Worm (Caenorhabditis elegans) whole organism, L4 larva: Measurements from ENCODE around the gene ins-11.

Source experiments
- D1046.2 ChIP-seq: fragments of 200-800 bp; sonication (Bioruptor generic); IDR thresholded peaks from 2 replicates; pipeline ENCODE4 v1.3.6; 2022; ENCODE audit warnings: missing genetic modification characterization, missing compliant biosample characterization
- F37D6.2 ChIP-seq: sonication (generic microtip); optimal IDR thresholded peaks from 2 replicates; lab custom pipeline; 2016; ENCODE audit warnings: mild to moderate bottlenecking, missing genetic modification characterization, missing compliant biosample characterization
- F44E2.7 ChIP-seq: fragments of 200-800 bp; sonication (Bioruptor generic); IDR thresholded peaks from 2 replicates; pipeline ENCODE4 v2.1.2; 2022; ENCODE audit warnings: missing genetic modification characterization, missing compliant biosample characterization
- F49E8.2 ChIP-seq: sonication (generic microtip); optimal IDR thresholded peaks from 2 replicates; lab custom pipeline; 2016; ENCODE audit warnings: missing compliant biosample characterization, mild to moderate bottlenecking, missing genetic modification characterization, borderline replicate concordance
- T20F7.1 ChIP-seq: fragments of 200-800 bp; sonication (Bioruptor generic); optimal IDR thresholded peaks from 2 replicates; lab custom pipeline; 2018; ENCODE audit warnings: mild to moderate bottlenecking, missing genetic modification characterization, missing compliant biosample characterization
- Y75B8A.6 ChIP-seq: fragments of 200-800 bp; sonication (Bioruptor generic); IDR thresholded peaks from 2 replicates; pipeline ENCODE4 v1.3.6; 2022; ENCODE audit warnings: missing genetic modification reagents, missing genetic modification characterization, missing compliant biosample characterization
- aha-1 ChIP-seq: fragments of 150-350 bp; peaks from one replicate; lab custom pipeline; 2014; ENCODE audit warnings: missing biosample characterization, missing genetic modification characterization
- aly-2 ChIP-seq: sonication (generic microtip); optimal IDR thresholded peaks from 2 replicates; lab custom pipeline; 2018; ENCODE audit warnings: missing biosample characterization, missing genetic modification characterization
- ama-1 ChIP-seq: fragments of 150-350 bp; optimal IDR thresholded peaks from 2 replicates; lab custom pipeline; 2014; ENCODE audit warnings: inconsistent platforms, mixed read lengths
- arid-1 ChIP-seq: fragments of 200-800 bp; sonication (Bioruptor generic); conservative IDR thresholded peaks from 2 replicates; pipeline ENCODE4 v1.3.6; 2022; ENCODE audit warnings: missing genetic modification reagents, missing genetic modification characterization, missing compliant biosample characterization
- attf-4 ChIP-seq: sonication (generic microtip); optimal IDR thresholded peaks from 3 replicates; lab custom pipeline; 2017; ENCODE audit warnings: missing biosample characterization, missing genetic modification characterization
- ceh-44 ChIP-seq: fragments of 200-800 bp; sonication (Bioruptor generic); IDR thresholded peaks from 2 replicates; pipeline ENCODE4 v1.3.6; 2022; ENCODE audit warnings: missing genetic modification reagents, missing genetic modification characterization, missing compliant biosample characterization
- ceh-62 ChIP-seq: sonication (generic microtip); optimal IDR thresholded peaks from 2 replicates; lab custom pipeline; 2017; ENCODE audit warnings: missing biosample characterization, missing genetic modification characterization
- ces-1 ChIP-seq: fragments of 150-350 bp; sonication (generic microtip); optimal IDR thresholded peaks from 4 replicates; lab custom pipeline; 2014; ENCODE audit warnings: missing biosample characterization, missing genetic modification reagents, missing genetic modification characterization
- dmd-6 ChIP-seq: fragments of 200-800 bp; sonication (Bioruptor generic); IDR thresholded peaks from 2 replicates; pipeline ENCODE4 v1.3.6; 2022; ENCODE audit warnings: missing genetic modification reagents, missing genetic modification characterization, missing compliant biosample characterization
- dpl-1 ChIP-seq: fragments of 150-350 bp; optimal IDR thresholded peaks from 2 replicates; lab custom pipeline; 2014; ENCODE audit warnings: missing biosample characterization, missing genetic modification reagents, missing genetic modification characterization
- dve-1 ChIP-seq: sonication (generic microtip); optimal IDR thresholded peaks from 2 replicates; lab custom pipeline; 2017; ENCODE audit warnings: antibody characterized with exemption, mild to moderate bottlenecking, missing genetic modification characterization, missing compliant biosample characterization; ENCODE audit not compliant: insufficient read depth
- fkh-10 ChIP-seq: fragments of 150-350 bp; optimal IDR thresholded peaks from 2 replicates; lab custom pipeline; 2014; ENCODE audit warnings: missing biosample characterization, missing genetic modification reagents, missing genetic modification characterization
- gei-8 ChIP-seq: fragments of 200-800 bp; sonication (Bioruptor generic); optimal IDR thresholded peaks from 2 replicates; lab custom pipeline; 2018; ENCODE audit warnings: mild to moderate bottlenecking, missing genetic modification characterization, missing compliant biosample characterization
- hif-1 ChIP-seq, 2 experiments: sonication (generic microtip); optimal IDR thresholded peaks; 2 replicates each; lab custom pipeline; 2016 to 2017; ENCODE audit warnings: missing compliant biosample characterization in 2 of 2, missing genetic modification characterization in 2 of 2, missing genetic modification reagents in 2 of 2, missing genotype in 2 of 2, mild to moderate bottlenecking in 1 of 2
- hlh-11 ChIP-seq: fragments of 200-800 bp; sonication (Bioruptor generic); optimal IDR thresholded peaks from 2 replicates; lab custom pipeline; 2018; ENCODE audit warnings: mild to moderate bottlenecking, missing genetic modification characterization, missing compliant biosample characterization
- hmg-1.1 ChIP-seq: fragments of 200-800 bp; sonication (Bioruptor generic); IDR thresholded peaks from 2 replicates; pipeline ENCODE4 v1.3.6; 2022; ENCODE audit warnings: missing genetic modification reagents, missing genetic modification characterization, missing compliant biosample characterization
- jun-1 ChIP-seq: fragments of 150-350 bp; optimal IDR thresholded peaks from 2 replicates; lab custom pipeline; 2014; ENCODE audit warnings: missing biosample characterization, missing genetic modification reagents, missing genetic modification characterization
- lin-38 ChIP-seq: fragments of 200-800 bp; sonication (Bioruptor generic); IDR thresholded peaks from 2 replicates; pipeline ENCODE4 v1.3.6; 2022; ENCODE audit warnings: missing genetic modification reagents, missing genetic modification characterization, missing compliant biosample characterization
- lir-3 ChIP-seq: sonication (generic microtip); optimal IDR thresholded peaks from 2 replicates; lab custom pipeline; 2016; ENCODE audit warnings: mild to moderate bottlenecking, missing genetic modification characterization, missing compliant biosample characterization
- madf-5 ChIP-seq, 2 experiments: fragments of 200-800 bp; sonication (Bioruptor generic); IDR thresholded peaks; 2 replicates each; pipeline ENCODE4 v1.3.6; 2022; ENCODE audit warnings: missing compliant biosample characterization in 2 of 2, missing genetic modification characterization in 2 of 2
- madf-9 ChIP-seq: fragments of 200-800 bp; sonication (Bioruptor generic); conservative IDR thresholded peaks from 2 replicates; pipeline ENCODE4 v1.3.6; 2022; ENCODE audit warnings: missing genetic modification reagents, missing genetic modification characterization, missing compliant biosample characterization
- mdl-1 ChIP-seq, 2 experiments: fragments of 150-350 bp in 1 of 2; sonication (generic microtip) in 1 of 2; optimal IDR thresholded peaks; 2 replicates each; lab custom pipeline; 2014 to 2017; ENCODE audit warnings: missing biosample characterization in 2 of 2, missing genetic modification characterization in 2 of 2
- mep-1 ChIP-seq: fragments of 150-350 bp; sonication (generic microtip); optimal IDR thresholded peaks from 3 replicates; lab custom pipeline; 2014; ENCODE audit warnings: missing biosample characterization, missing genetic modification characterization
- mes-2 ChIP-seq: sonication (generic microtip); optimal IDR thresholded peaks from 2 replicates; lab custom pipeline; 2016; ENCODE audit warnings: missing genotype, mild to moderate bottlenecking, missing genetic modification characterization, missing compliant biosample characterization; ENCODE audit not compliant: poor library complexity, severe bottlenecking
- mxl-2 ChIP-seq: fragments of 200-800 bp; sonication (Bioruptor generic); conservative IDR thresholded peaks from 2 replicates; pipeline ENCODE4 v1.3.6; 2022; ENCODE audit warnings: missing genetic modification reagents, missing genetic modification characterization, missing compliant biosample characterization
- mxl-3 ChIP-seq: fragments of 200-800 bp; sonication (Bioruptor generic); optimal IDR thresholded peaks from 2 replicates; lab custom pipeline; 2018; ENCODE audit warnings: mild to moderate bottlenecking, missing genetic modification characterization, missing compliant biosample characterization
- nhr-11 ChIP-seq: fragments of 150-350 bp; optimal IDR thresholded peaks from 2 replicates; lab custom pipeline; 2014; ENCODE audit warnings: missing biosample characterization, missing genetic modification characterization
- nhr-237 ChIP-seq: sonication (generic microtip); optimal IDR thresholded peaks from 2 replicates; lab custom pipeline; 2017; ENCODE audit warnings: missing biosample characterization, missing genetic modification characterization
- nhr-48 ChIP-seq: sonication (generic microtip); optimal IDR thresholded peaks from 2 replicates; lab custom pipeline; 2016; ENCODE audit warnings: mild to moderate bottlenecking, missing genetic modification characterization, missing compliant biosample characterization
- nhr-6 ChIP-seq: fragments of 150-350 bp; optimal IDR thresholded peaks from 2 replicates; lab custom pipeline; 2014; ENCODE audit warnings: missing biosample characterization, missing genetic modification characterization
- nhr-77 ChIP-seq: fragments of 150-350 bp; optimal IDR thresholded peaks from 2 replicates; lab custom pipeline; 2014; ENCODE audit warnings: missing biosample characterization, missing genetic modification characterization
- rbr-2 ChIP-seq: sonication (generic microtip); optimal IDR thresholded peaks from 2 replicates; lab custom pipeline; 2016; ENCODE audit warnings: missing genotype, missing genetic modification characterization, missing compliant biosample characterization
- saeg-2 ChIP-seq: fragments of 200-800 bp; sonication (Bioruptor generic); IDR thresholded peaks from 2 replicates; pipeline ENCODE4 v1.3.6; 2022; ENCODE audit warnings: missing genetic modification reagents, missing genetic modification characterization, missing compliant biosample characterization
- skn-1 ChIP-seq: fragments of 150-350 bp; optimal IDR thresholded peaks from 2 replicates; lab custom pipeline; 2014; ENCODE audit warnings: missing biosample characterization, missing genetic modification characterization
- tag-97 ChIP-seq: fragments of 200-800 bp; sonication (Bioruptor generic); IDR thresholded peaks from 2 replicates; pipeline ENCODE4 v1.3.6; 2022; ENCODE audit warnings: missing genetic modification characterization, missing compliant biosample characterization
- tra-1 ChIP-seq: fragments of 200-800 bp; sonication (Bioruptor generic); IDR thresholded peaks from 2 replicates; pipeline ENCODE4 v1.3.6; 2022; ENCODE audit warnings: missing genetic modification reagents, missing genetic modification characterization, missing compliant biosample characterization
- vab-7 ChIP-seq: fragments of 200-800 bp; sonication (Bioruptor generic); IDR thresholded peaks from 2 replicates; pipeline ENCODE4 v1.3.6; 2022; ENCODE audit warnings: missing genetic modification reagents, missing genetic modification characterization, missing compliant biosample characterization
- zag-1 ChIP-seq: fragments of 150-350 bp; optimal IDR thresholded peaks from 2 replicates; lab custom pipeline; 2014; ENCODE audit warnings: missing biosample characterization, missing genetic modification characterization
- zfp-2 ChIP-seq: sonication (generic microtip); optimal IDR thresholded peaks from 2 replicates; lab custom pipeline; 2016; ENCODE audit warnings: mild to moderate bottlenecking, missing genetic modification characterization, missing compliant biosample characterization
- zfp-3 ChIP-seq: fragments of 200-800 bp; sonication (Bioruptor generic); conservative IDR thresholded peaks from 2 replicates; pipeline ENCODE4 v1.3.6; 2022; ENCODE audit warnings: missing genetic modification reagents, missing genetic modification characterization, missing compliant biosample characterization
- zip-11 ChIP-seq: fragments of 200-800 bp; sonication (Bioruptor generic); IDR thresholded peaks from 2 replicates; pipeline ENCODE4 v1.3.6; 2022; ENCODE audit warnings: missing genetic modification characterization, missing compliant biosample characterization
- zip-2 ChIP-seq: fragments of 150-350 bp; optimal IDR thresholded peaks from 2 replicates; lab custom pipeline; 2014; ENCODE audit warnings: missing biosample characterization, missing genetic modification characterization
- ztf-7 ChIP-seq: fragments of 150-350 bp; optimal IDR thresholded peaks from 2 replicates; lab custom pipeline; 2014; ENCODE audit warnings: missing biosample characterization, missing genetic modification characterization

The ins-11 gene

ce11 chrII:5511417-5512353, 44.8 kb upstream of the ins-11 start (continued):
- TF ChIP-seq skn-1 (tag; lab: Kevin White, UChicago) (no peak), zip-2 (no peak), mdl-1 (tag; optimal IDR thresholded peaks at IDR 0.05; lab: Kevin White, UChicago) (no peak), tra-1 (GFP tag; lab: Robert Waterston, UW) (no peak), ama-1 (lab: Kevin White, UChicago) (no peak), nhr-6 (no peak), ztf-7 (tag; lab: Kevin White, UChicago) (no peak), lin-38 (no peak), zfp-2 (tag; lab: Kevin White, UChicago) (no peak), mxl-3 (GFP tag; lab: Kevin White, UChicago) (no peak), lir-3 (tag; lab: Kevin White, UChicago) (no peak), F49E8.2 (tag; lab: Kevin White, UChicago) (peak; percentile 43), nhr-237 (tag; lab: Kevin White, UChicago) (no peak), dve-1 (tag; lab: Kevin White, UChicago) (no peak), dpl-1 (no peak), aly-2 (tag; lab: Kevin White, UChicago) (no peak), gei-8 (GFP tag; lab: Kevin White, UChicago) (no peak), hif-1 (tag; optimal IDR thresholded peaks at IDR 0.05; lab: Kevin White, UChicago) (peak in 1 of 2 experiments; percentile 28), zfp-3 (no peak), nhr-11 (no peak), F44E2.7 (GFP tag; lab: Robert Waterston, UW) (no peak), rbr-2 (tag; lab: Kevin White, UChicago) (peak; percentile 2), aha-1 (peak; percentile 46), mep-1 (tag; lab: Kevin White, UChicago) (no peak), ceh-62 (tag; lab: Kevin White, UChicago) (no peak), T20F7.1 (no peak), attf-4 (no peak), F37D6.2 (tag; lab: Kevin White, UChicago) (no peak), hlh-11 (tag; lab: Kevin White, UChicago) (no peak), mes-2 (tag; lab: Kevin White, UChicago) (peak; percentile 80), fkh-10 (GFP tag; lab: Kevin White, UChicago) (no peak), tag-97 (GFP tag; lab: Robert Waterston, UW) (no peak), jun-1 (tag; lab: Kevin White, UChicago) (no peak), nhr-48 (no peak), zip-11 (no peak), mxl-2 (no peak), D1046.2 (GFP tag; lab: Robert Waterston, UW) (no peak), nhr-77 (tag; lab: Kevin White, UChicago) (no peak), ceh-44 (GFP tag; lab: Robert Waterston, UW) (no peak), dmd-6 (GFP tag; lab: Robert Waterston, UW) (0 out of 2 replicates have a peak, but pooled peaks have one; percentile 14), zag-1 (tag; lab: Kevin White, UChicago) (no peak), saeg-2 (GFP tag; lab: Robert Waterston, UW) (no peak), hmg-1.1 (GFP tag; lab: Robert Waterston, UW) (no peak), madf-5 (GFP tag; IDR thresholded peaks at IDR 0.05; lab: Robert Waterston, UW) (no peak), vab-7 (GFP tag; lab: Robert Waterston, UW) (no peak), madf-9 (GFP tag; lab: Robert Waterston, UW) (0 out of 2 replicates have a peak, but pooled peaks have one; percentile 41), Y75B8A.6 (GFP tag; lab: Robert Waterston, UW) (no peak), ces-1 (GFP tag; lab: Kevin White, UChicago) (no peak), arid-1 (GFP tag; lab: Robert Waterston, UW) (no peak)
